Fruit fly (Drosophila melanogaster) whole organism, embryonic: ENCODE results near the gene Rab3-GEF.

Experiments used
- Bgb ChIP-seq: fragments of 200-800 bp; sonication (Bioruptor generic); IDR thresholded peaks from 2 replicates; pipeline ENCODE4 v1.3.6; 2022; ENCODE audit warnings: missing biosample characterization, missing genetic modification characterization; ENCODE audit not compliant: partially characterized antibody
- BtbVII ChIP-seq: fragments of 200-800 bp; sonication (Bioruptor generic); optimal IDR thresholded peaks from 3 replicates; lab custom pipeline; 2017; ENCODE audit warnings: missing biosample characterization, mild to moderate bottlenecking, missing genetic modification characterization
- CG10366 ChIP-seq: fragments of 200-800 bp; sonication (Bioruptor generic); IDR thresholded peaks from 2 replicates; pipeline ENCODE4 v1.3.6; 2022; ENCODE audit warnings: missing biosample characterization, missing genetic modification characterization
- CG10959 ChIP-seq: fragments of 200-800 bp; sonication (Bioruptor generic); IDR thresholded peaks from 2 replicates; pipeline ENCODE4 v1.3.6; 2022; ENCODE audit warnings: missing biosample characterization, missing genetic modification characterization
- CG11456 ChIP-seq: fragments of 200-800 bp; sonication (Bioruptor generic); IDR thresholded peaks from 3 replicates; pipeline ENCODE4 v1.3.6; 2022; ENCODE audit warnings: missing biosample characterization, missing genetic modification characterization
- CG12219 ChIP-seq: fragments of 200-800 bp; sonication (Bioruptor generic); optimal IDR thresholded peaks from 3 replicates; lab custom pipeline; 2018; ENCODE audit warnings: missing biosample characterization, mild to moderate bottlenecking, missing genetic modification characterization
- CG13287 ChIP-seq: fragments of 200-800 bp; sonication (Bioruptor generic); IDR thresholded peaks from 2 replicates; pipeline ENCODE4 v1.3.6; 2022; ENCODE audit warnings: missing biosample characterization, missing genetic modification characterization; ENCODE audit not compliant: partially characterized antibody
- CG13424 ChIP-seq: fragments of 200-800 bp; sonication (Bioruptor generic); optimal IDR thresholded peaks from 2 replicates; lab custom pipeline; 2019; ENCODE audit warnings: missing biosample characterization, mild to moderate bottlenecking, missing genetic modification characterization, moderate library complexity
- CG13775 ChIP-seq: fragments of 200-800 bp; sonication (Bioruptor generic); optimal IDR thresholded peaks from 3 replicates; lab custom pipeline; 2017; ENCODE audit warnings: missing biosample characterization, mild to moderate bottlenecking, missing genetic modification characterization
- CG14860 ChIP-seq: fragments of 200-800 bp; sonication (Bioruptor generic); IDR thresholded peaks from 3 replicates; pipeline ENCODE4 v1.3.6; 2022; ENCODE audit warnings: missing biosample characterization, missing genetic modification characterization; ENCODE audit not compliant: partially characterized antibody
- CG15479 ChIP-seq: fragments of 200-800 bp; sonication (Bioruptor generic); optimal IDR thresholded peaks from 3 replicates; lab custom pipeline; 2019; ENCODE audit warnings: missing biosample characterization, mild to moderate bottlenecking, missing genetic modification characterization, moderate library complexity
- CG17568 ChIP-seq: fragments of 200-800 bp; sonication (Bioruptor generic); optimal IDR thresholded peaks from 2 replicates; lab custom pipeline; 2018; ENCODE audit warnings: missing biosample characterization, mild to moderate bottlenecking, missing genetic modification characterization, moderate library complexity
- CG3726 ChIP-seq: fragments of 200-800 bp; sonication (Bioruptor generic); IDR thresholded peaks from 3 replicates; pipeline ENCODE4, ENCODE4 v1.3.6; 2022; ENCODE audit warnings: missing biosample characterization, missing genetic modification characterization
- CG42726 ChIP-seq: fragments of 200-800 bp; sonication (Bioruptor generic); IDR thresholded peaks from 2 replicates; pipeline ENCODE4 v1.3.6; 2022; ENCODE audit warnings: missing biosample characterization, missing genetic modification characterization; ENCODE audit not compliant: partially characterized antibody
- CG5245 ChIP-seq: fragments of 200-800 bp; sonication (Bioruptor generic); optimal IDR thresholded peaks from 3 replicates; lab custom pipeline; 2016; ENCODE audit warnings: missing biosample characterization, missing genetic modification characterization
- CG8388 ChIP-seq: fragments of 200-800 bp; sonication (Bioruptor generic); optimal IDR thresholded peaks from 2 replicates; lab custom pipeline; 2019; ENCODE audit warnings: missing biosample characterization, mild to moderate bottlenecking, missing genetic modification characterization, moderate library complexity
- CG9215 ChIP-seq: fragments of 200-800 bp; sonication (Bioruptor generic); IDR thresholded peaks from 2 replicates; pipeline ENCODE4 v1.3.6; 2022; ENCODE audit warnings: missing biosample characterization, missing genetic modification characterization
- CG9932 ChIP-seq: fragments of 200-800 bp; sonication (Bioruptor generic); IDR thresholded peaks from 2 replicates; pipeline ENCODE4 v1.3.6; 2022; ENCODE audit warnings: missing biosample characterization, missing genetic modification characterization
- Gsc ChIP-seq: fragments of 200-800 bp; sonication (Bioruptor generic); IDR thresholded peaks from 2 replicates; pipeline ENCODE4 v1.3.6; 2022; ENCODE audit warnings: missing biosample characterization, missing genetic modification characterization
- MESR4 ChIP-seq: fragments of 200-800 bp; sonication (Bioruptor generic); optimal IDR thresholded peaks from 2 replicates; lab custom pipeline; 2018; ENCODE audit warnings: missing biosample characterization, mild to moderate bottlenecking, missing genetic modification characterization, moderate library complexity
- Meics ChIP-seq: fragments of 200-800 bp; sonication (Bioruptor generic); optimal IDR thresholded peaks from 2 replicates; lab custom pipeline; 2017; ENCODE audit warnings: missing biosample characterization, mild to moderate bottlenecking, missing genetic modification characterization
- Mes4 ChIP-seq: fragments of 200-800 bp; sonication (Bioruptor generic); optimal IDR thresholded peaks from 2 replicates; lab custom pipeline; 2016; ENCODE audit warnings: missing biosample characterization, missing genetic modification characterization
- NC2α ChIP-seq: fragments of 200-800 bp; sonication (Bioruptor generic); optimal IDR thresholded peaks from 2 replicates; lab custom pipeline; 2016; ENCODE audit warnings: missing biosample characterization, missing genetic modification characterization
- Neu2 ChIP-seq: fragments of 200-800 bp; sonication (Bioruptor generic); optimal IDR thresholded peaks from 3 replicates; lab custom pipeline; 2016; ENCODE audit warnings: missing biosample characterization, missing genetic modification characterization, borderline replicate concordance
- Nf-YC ChIP-seq: fragments of 200-800 bp; optimal IDR thresholded peaks from 3 replicates; lab custom pipeline; 2019; ENCODE audit warnings: missing biosample characterization, mild to moderate bottlenecking, missing genetic modification characterization, moderate library complexity
- Poxn ChIP-seq: fragments of 200-800 bp; sonication (Bioruptor generic); IDR thresholded peaks from 2 replicates; pipeline ENCODE4 v1.3.6; 2022; ENCODE audit warnings: missing biosample characterization, missing genetic modification characterization
- Ravus ChIP-seq: fragments of 200-800 bp; sonication (Bioruptor generic); IDR thresholded peaks from 2 replicates; pipeline ENCODE4 v1.3.6; 2022; ENCODE audit warnings: missing biosample characterization, missing genetic modification characterization
- Side ChIP-seq: fragments of 200-800 bp; sonication (Bioruptor generic); optimal IDR thresholded peaks from 2 replicates; lab custom pipeline; 2016; ENCODE audit warnings: missing biosample characterization, missing genetic modification characterization
- Xbp1 ChIP-seq: fragments of 200-800 bp; sonication (Bioruptor generic); optimal IDR thresholded peaks from 3 replicates; lab custom pipeline; 2016; ENCODE audit warnings: missing biosample characterization, mild to moderate bottlenecking, missing genetic modification characterization
- ase ChIP-seq: fragments of 200-800 bp; sonication (Bioruptor generic); IDR thresholded peaks from 3 replicates; pipeline ENCODE4 v1.3.6; 2022; ENCODE audit warnings: missing biosample characterization, missing genetic modification characterization
- bsh ChIP-seq, 2 experiments: fragments of 200-800 bp; sonication (Bioruptor generic); optimal IDR thresholded peaks; 2 replicates each; lab custom pipeline; 2017 to 2018; ENCODE audit warnings: mild to moderate bottlenecking in 2 of 2, missing biosample characterization in 2 of 2, missing genetic modification characterization in 2 of 2, moderate library complexity in 1 of 2
- btn ChIP-seq: fragments of 200-800 bp; sonication (Bioruptor generic); optimal IDR thresholded peaks from 2 replicates; lab custom pipeline; 2016; ENCODE audit warnings: missing biosample characterization, missing genetic modification characterization
- disco-r ChIP-seq: fragments of 200-800 bp; sonication (Bioruptor generic); optimal IDR thresholded peaks from 2 replicates; lab custom pipeline; 2016; ENCODE audit warnings: missing biosample characterization, missing genetic modification characterization
- grn ChIP-seq: fragments of 200-800 bp; sonication (Bioruptor generic); optimal IDR thresholded peaks from 3 replicates; lab custom pipeline; 2017; ENCODE audit warnings: missing biosample characterization, missing genetic modification characterization
- inv ChIP-seq: fragments of 200-800 bp; sonication (Bioruptor generic); IDR thresholded peaks from 2 replicates; pipeline ENCODE4 v1.3.6; 2022; ENCODE audit warnings: missing biosample characterization, missing genetic modification characterization; ENCODE audit not compliant: partially characterized antibody
- ken ChIP-seq: fragments of 200-800 bp; sonication (Bioruptor generic); IDR thresholded peaks from 3 replicates; pipeline ENCODE4 v1.3.6; 2022; ENCODE audit warnings: missing biosample characterization, missing genetic modification characterization
- lilli ChIP-seq: fragments of 200-800 bp; sonication (Bioruptor generic); optimal IDR thresholded peaks from 3 replicates; lab custom pipeline; 2016; ENCODE audit warnings: missing biosample characterization, missing genetic modification characterization
- nerfin-1 ChIP-seq: fragments of 200-800 bp; sonication (Bioruptor generic); optimal IDR thresholded peaks from 3 replicates; lab custom pipeline; 2019; ENCODE audit warnings: missing biosample characterization, mild to moderate bottlenecking, missing genetic modification characterization, moderate library complexity
- odd ChIP-seq: fragments of 200-800 bp; sonication (Bioruptor generic); optimal IDR thresholded peaks from 2 replicates; lab custom pipeline; 2017; ENCODE audit warnings: missing biosample characterization, mild to moderate bottlenecking, missing genetic modification characterization
- pfk ChIP-seq: fragments of 200-800 bp; sonication (Bioruptor generic); optimal IDR thresholded peaks from 2 replicates; lab custom pipeline; 2018; ENCODE audit warnings: missing biosample characterization, mild to moderate bottlenecking, missing genetic modification characterization, moderate library complexity
- pho ChIP-seq: fragments of 200-800 bp; sonication (Bioruptor generic); optimal IDR thresholded peaks from 2 replicates; lab custom pipeline; 2016; ENCODE audit warnings: missing biosample characterization, missing genetic modification characterization
- pnt ChIP-seq: fragments of 200-800 bp; sonication (Bioruptor generic); optimal IDR thresholded peaks from 3 replicates; lab custom pipeline; 2016; ENCODE audit warnings: missing biosample characterization, missing genetic modification characterization
- pros ChIP-seq: fragments of 200-800 bp; sonication (Bioruptor generic); optimal IDR thresholded peaks from 3 replicates; lab custom pipeline; 2019; ENCODE audit warnings: missing biosample characterization, mild to moderate bottlenecking, missing genetic modification characterization, moderate library complexity
- pum ChIP-seq: fragments of 200-800 bp; sonication (Bioruptor generic); optimal IDR thresholded peaks from 2 replicates; lab custom pipeline; 2016; ENCODE audit warnings: missing biosample characterization, missing genetic modification characterization
- pzg ChIP-seq: fragments of 200-800 bp; sonication (Bioruptor generic); optimal IDR thresholded peaks from 3 replicates; lab custom pipeline; 2018; ENCODE audit warnings: missing biosample characterization, mild to moderate bottlenecking, missing genetic modification characterization, moderate library complexity
- repo ChIP-seq: fragments of 200-800 bp; sonication (Bioruptor generic); optimal IDR thresholded peaks from 2 replicates; lab custom pipeline; 2016; ENCODE audit warnings: missing biosample characterization, missing genetic modification characterization
- slbo ChIP-seq: fragments of 200-800 bp; sonication (Bioruptor generic); IDR thresholded peaks from 2 replicates; pipeline ENCODE4 v1.3.6; 2022; ENCODE audit warnings: missing biosample characterization, missing genetic modification characterization
- zf30C ChIP-seq: fragments of 200-800 bp; sonication (Bioruptor generic); optimal IDR thresholded peaks from 3 replicates; lab custom pipeline; 2018; ENCODE audit warnings: missing biosample characterization, mild to moderate bottlenecking, missing genetic modification characterization
- zfh1 ChIP-seq: fragments of 200-800 bp; sonication (Bioruptor generic); IDR thresholded peaks from 3 replicates; pipeline ENCODE4 v1.3.6; 2022; ENCODE audit warnings: missing biosample characterization, missing genetic modification characterization

Rab3-GEF gene

dm6 chrX:15043013-15043699, 46.3 kb upstream of the Rab3-GEF start (continued):
- TF ChIP-seq Side, result peak; percentile 79
- TF ChIP-seq CG5245 (GFP tag; lab: Kevin White, UChicago), result peak; percentile 63
- TF ChIP-seq Meics (GFP tag; lab: Kevin White, UChicago), result peak; percentile 85
- no peak for TF ChIP-seq Poxn (GFP tag; lab: Robert Waterston, UW)
- peak; percentile 18 for TF ChIP-seq Xbp1 (GFP tag; lab: Kevin White, UChicago)
- TF ChIP-seq CG42726, result no peak
- peak; percentile 74 for TF ChIP-seq zfh1 (GFP tag; lab: Robert Waterston, UW)
- TF ChIP-seq nerfin-1 (tag; lab: Kevin White, UChicago), result peak; percentile 82
- TF ChIP-seq ken (GFP tag; lab: Robert Waterston, UW), result peak; percentile 49
- no peak for TF ChIP-seq Ravus
- TF ChIP-seq CG15479 (GFP tag; lab: Kevin White, UChicago), result no peak
- peak; percentile 73 for TF ChIP-seq pfk (GFP tag; lab: Kevin White, UChicago)
- TF ChIP-seq CG9215 (GFP tag; lab: Robert Waterston, UW), result no peak
- peak; percentile 40; the same call in 1 of the 2 replicates for TF ChIP-seq CG10959 (GFP tag; lab: Robert Waterston, UW)
- TF ChIP-seq zf30C, result no peak
- no peak for TF ChIP-seq inv
- TF ChIP-seq btn (GFP tag; lab: Kevin White, UChicago), result peak; percentile 79
- TF ChIP-seq Gsc, result no peak
- peak; percentile 39 for TF ChIP-seq CG8388
- TF ChIP-seq CG12219 (GFP tag; lab: Kevin White, UChicago), result peak; percentile 81
- TF ChIP-seq NC2α (GFP tag; lab: Kevin White, UChicago), result peak; percentile 84
- peak; percentile 31 for TF ChIP-seq slbo (GFP tag; lab: Robert Waterston, UW)
- peak; percentile 90 for TF ChIP-seq Mes4 (GFP tag; lab: Kevin White, UChicago)
- TF ChIP-seq BtbVII (GFP tag; lab: Kevin White, UChicago), result peak; percentile 88
- peak; percentile 10 for TF ChIP-seq CG13775 (GFP tag; lab: Kevin White, UChicago)
- peak; percentile 21 for TF ChIP-seq disco-r (GFP tag; lab: Kevin White, UChicago)
- TF ChIP-seq CG13424, result peak; percentile 75
- TF ChIP-seq MESR4 (GFP tag; lab: Kevin White, UChicago), result peak; percentile 14
- peak; percentile 63; the same call in 2 of the 3 replicates for TF ChIP-seq ase (GFP tag; lab: Robert Waterston, UW)
- no peak for TF ChIP-seq Bgb
- TF ChIP-seq CG9932 (GFP tag; lab: Robert Waterston, UW), result peak; percentile 32; the same call in 1 of the 2 replicates
- TF ChIP-seq CG14860 (GFP tag; lab: Robert Waterston, UW), result no peak
- TF ChIP-seq CG3726 (GFP tag; lab: Robert Waterston, UW), result 0 out of 3 replicates have a peak, but pooled peaks have one; percentile 30
- no peak for TF ChIP-seq pzg
- peak; percentile 68; the same call in 2 of the 3 replicates for TF ChIP-seq CG11456
- peak; percentile 47 for TF ChIP-seq Nf-YC (tag; lab: Kevin White, UChicago)
- TF ChIP-seq CG17568, result peak; percentile 90
- no peak for TF ChIP-seq CG13287
- peak; percentile 86 for TF ChIP-seq grn
- peak; percentile 73 for TF ChIP-seq pho
- peak; percentile 11 for TF ChIP-seq pum (GFP tag; lab: Kevin White, UChicago)
- TF ChIP-seq lilli (GFP tag; lab: Kevin White, UChicago), result no peak
- TF ChIP-seq bsh (GFP tag; optimal IDR thresholded peaks at IDR 0.05; lab: Kevin White, UChicago), result peak; percentile 14 to 88
- TF ChIP-seq pnt (GFP tag; lab: Kevin White, UChicago), result peak; percentile 68
- TF ChIP-seq pros (GFP tag; lab: Kevin White, UChicago), result no peak
- TF ChIP-seq repo, result peak; percentile 83
- peak; percentile 91 for TF ChIP-seq odd (GFP tag; lab: Kevin White, UChicago)
- TF ChIP-seq Neu2 (GFP tag; lab: Kevin White, UChicago), result no peak
- TF ChIP-seq CG10366 (GFP tag; lab: Robert Waterston, UW), result peak; percentile 7; the same call in 1 of the 2 replicates
